Fruit fly (Drosophila melanogaster): ENCODE measurements around the gene crn.

dm6 chrX:2213759-2214406 lies 35.9 kb downstream of the crn start, which contains the start of gene SmydA-8:
- peak; percentile 16 for TF ChIP-seq Pif1A (GFP tag; optimal IDR thresholded peaks at IDR 0.05)
- TF ChIP-seq Snoo (tag; optimal IDR thresholded peaks at IDR 0.05) = no peak
- TF ChIP-seq rn (GFP tag; IDR thresholded peaks at IDR 0.05) = no peak
- TF ChIP-seq CG4496 (GFP tag; IDR thresholded peaks at IDR 0.05) = 0 out of 3 replicates have a peak, but pooled peaks have one; percentile 51
- TF ChIP-seq gl (tag; optimal IDR thresholded peaks at IDR 0.05) = no peak
- TF ChIP-seq CG15710 (tag; optimal IDR thresholded peaks at IDR 0.05) = no peak
- no peak for TF ChIP-seq CG17806 (tag; optimal IDR thresholded peaks at IDR 0.05)
- TF ChIP-seq CG10348 (GFP tag; IDR thresholded peaks at IDR 0.05) = no peak
- no peak for TF ChIP-seq Ets98B (GFP tag; IDR thresholded peaks at IDR 0.05)
- peak; percentile 17 for TF ChIP-seq EcR (GFP tag; optimal IDR thresholded peaks at IDR 0.05)
- TF ChIP-seq CG12605 (GFP tag; IDR thresholded peaks at IDR 0.05) = no peak
- TF ChIP-seq CG34367 (tag; optimal IDR thresholded peaks at IDR 0.05) = no peak
- TF ChIP-seq CG8159 (tag; optimal IDR thresholded peaks at IDR 0.05) = no peak
